Worm (Caenorhabditis elegans) whole organism, late embryonic: ENCODE measurements around the gene D2096.9.

Source experiments
- C08G9.2 ChIP-seq: sonication (generic microtip); optimal IDR thresholded peaks from 2 replicates; lab custom pipeline; 2016; ENCODE audit warnings: mild to moderate bottlenecking, missing genetic modification characterization, moderate library complexity, missing compliant biosample characterization
- C38D4.7 ChIP-seq: fragments of 200-800 bp; sonication (Bioruptor generic); optimal IDR thresholded peaks from 2 replicates; lab custom pipeline; 2018; ENCODE audit warnings: mild to moderate bottlenecking, missing genetic modification characterization, moderate library complexity, missing compliant biosample characterization
- F13H6.1 ChIP-seq: sonication (generic microtip); optimal IDR thresholded peaks from 2 replicates; lab custom pipeline; 2016; ENCODE audit warnings: missing genetic modification characterization, missing compliant biosample characterization
- K02D7.2 ChIP-seq: sonication (generic microtip); optimal IDR thresholded peaks from 2 replicates; lab custom pipeline; 2017; ENCODE audit warnings: mild to moderate bottlenecking, missing genetic modification characterization, missing compliant biosample characterization
- T23F11.4 ChIP-seq: fragments of 200-800 bp; sonication (Bioruptor generic); optimal IDR thresholded peaks from 2 replicates; lab custom pipeline; 2018; ENCODE audit warnings: mild to moderate bottlenecking, missing genetic modification characterization, missing compliant biosample characterization
- Y22D7AL.16 ChIP-seq: sonication (generic microtip); optimal IDR thresholded peaks from 2 replicates; lab custom pipeline; 2016; ENCODE audit warnings: missing genetic modification characterization, missing compliant biosample characterization
- ahr-1 ChIP-seq: sonication (generic microtip); optimal IDR thresholded peaks from 2 replicates; lab custom pipeline; 2016; ENCODE audit warnings: missing genetic modification characterization, missing compliant biosample characterization
- ama-1 ChIP-seq: fragments of 150-350 bp; optimal IDR thresholded peaks from 2 replicates; lab custom pipeline; 2014
- ceh-14 ChIP-seq: sonication (generic microtip); optimal IDR thresholded peaks from 2 replicates; lab custom pipeline; 2016; ENCODE audit warnings: missing genotype, missing genetic modification characterization, missing compliant biosample characterization
- ceh-22 ChIP-seq: sonication (generic microtip); optimal IDR thresholded peaks from 2 replicates; lab custom pipeline; 2017; ENCODE audit warnings: missing biosample characterization, missing genetic modification characterization
- ceh-24 ChIP-seq: sonication (generic microtip); optimal IDR thresholded peaks from 2 replicates; lab custom pipeline; 2016; ENCODE audit warnings: mild to moderate bottlenecking, missing genetic modification characterization, missing compliant biosample characterization
- ceh-34 ChIP-seq: sonication (generic microtip); optimal IDR thresholded peaks from 2 replicates; lab custom pipeline; 2016; ENCODE audit warnings: mild to moderate bottlenecking, missing genetic modification characterization, missing compliant biosample characterization
- ceh-45 ChIP-seq: fragments of 200-800 bp; sonication (Bioruptor generic); IDR thresholded peaks from 2 replicates; pipeline ENCODE4 v1.3.6; 2022; ENCODE audit warnings: missing genetic modification reagents, missing genetic modification characterization, missing compliant biosample characterization
- ceh-48 ChIP-seq: sonication (generic microtip); optimal IDR thresholded peaks from 2 replicates; lab custom pipeline; 2016; ENCODE audit warnings: missing genetic modification characterization, inconsistent platforms, missing compliant biosample characterization
- ceh-6 ChIP-seq: fragments of 200-800 bp; sonication (Bioruptor generic); optimal IDR thresholded peaks from 2 replicates; lab custom pipeline; 2018; ENCODE audit warnings: mild to moderate bottlenecking, missing genetic modification characterization, missing compliant biosample characterization
- ceh-9 ChIP-seq: sonication (generic microtip); optimal IDR thresholded peaks from 2 replicates; lab custom pipeline; 2016; ENCODE audit warnings: mild to moderate bottlenecking, missing genetic modification characterization, inconsistent platforms, missing compliant biosample characterization
- che-1 ChIP-seq: sonication (generic microtip); optimal IDR thresholded peaks from 2 replicates; lab custom pipeline; 2016; ENCODE audit warnings: mild to moderate bottlenecking, missing genetic modification characterization, missing compliant biosample characterization
- elt-2 ChIP-seq: sonication (generic microtip); optimal IDR thresholded peaks from 2 replicates; lab custom pipeline; 2016; ENCODE audit warnings: missing genetic modification reagents, missing genetic modification characterization, missing compliant biosample characterization
- elt-4 ChIP-seq: sonication (generic microtip); optimal IDR thresholded peaks from 2 replicates; lab custom pipeline; 2016; ENCODE audit warnings: missing genetic modification characterization, missing compliant biosample characterization
- ets-4 ChIP-seq: sonication (generic microtip); optimal IDR thresholded peaks from 2 replicates; lab custom pipeline; 2016; ENCODE audit warnings: missing genetic modification characterization, missing compliant biosample characterization
- eyg-1 ChIP-seq: sonication (generic microtip); optimal IDR thresholded peaks from 2 replicates; lab custom pipeline; 2016; ENCODE audit warnings: missing genotype, missing genetic modification characterization, missing compliant biosample characterization
- fax-1 ChIP-seq: sonication (generic microtip); optimal IDR thresholded peaks from 2 replicates; lab custom pipeline; 2016; ENCODE audit warnings: missing genotype, missing genetic modification characterization, missing compliant biosample characterization
- fkh-10 ChIP-seq: fragments of 150-350 bp; optimal IDR thresholded peaks from 2 replicates; lab custom pipeline; 2014; ENCODE audit warnings: missing biosample characterization, missing genetic modification reagents, missing genetic modification characterization
- fkh-6 ChIP-seq: sonication (generic microtip); optimal IDR thresholded peaks from 2 replicates; lab custom pipeline; 2016; ENCODE audit warnings: missing genetic modification characterization, missing compliant biosample characterization
- gmeb-2 ChIP-seq: sonication (generic microtip); optimal IDR thresholded peaks from 2 replicates; lab custom pipeline; 2016; ENCODE audit warnings: missing genetic modification characterization, inconsistent platforms, missing compliant biosample characterization
- hlh-13 ChIP-seq: fragments of 200-800 bp; sonication (Bioruptor generic); optimal IDR thresholded peaks from 2 replicates; lab custom pipeline; 2018; ENCODE audit warnings: mild to moderate bottlenecking, missing genetic modification characterization, missing compliant biosample characterization
- hlh-15 ChIP-seq: sonication (generic microtip); optimal IDR thresholded peaks from 2 replicates; lab custom pipeline; 2016; ENCODE audit warnings: missing genetic modification characterization, missing compliant biosample characterization
- hlh-6 ChIP-seq: sonication (generic microtip); optimal IDR thresholded peaks from 2 replicates; lab custom pipeline; 2016; ENCODE audit warnings: missing genotype, missing genetic modification characterization, missing compliant biosample characterization
- lin-11 ChIP-seq: fragments of 200-800 bp; sonication (Bioruptor generic); optimal IDR thresholded peaks from 2 replicates; lab custom pipeline; 2018; ENCODE audit warnings: mild to moderate bottlenecking, missing genetic modification characterization, missing compliant biosample characterization
- mec-3 ChIP-seq: sonication (generic microtip); optimal IDR thresholded peaks from 2 replicates; lab custom pipeline; 2016; ENCODE audit warnings: borderline replicate concordance, missing genetic modification characterization, missing compliant biosample characterization
- nfya-1 ChIP-seq: sonication (generic microtip); optimal IDR thresholded peaks from 2 replicates; lab custom pipeline; 2017; ENCODE audit warnings: missing genetic modification characterization, mild to moderate bottlenecking, missing compliant biosample characterization, antibody characterized with exemption, moderate library complexity
- nhr-11 ChIP-seq: fragments of 150-350 bp; optimal IDR thresholded peaks from 2 replicates; lab custom pipeline; 2014; ENCODE audit warnings: missing biosample characterization, missing genetic modification characterization
- nhr-232 ChIP-seq: sonication (generic microtip); optimal IDR thresholded peaks from 2 replicates; lab custom pipeline; 2016; ENCODE audit warnings: missing genetic modification characterization, missing compliant biosample characterization
- npax-4 ChIP-seq: sonication (generic microtip); optimal IDR thresholded peaks from 2 replicates; lab custom pipeline; 2016; ENCODE audit warnings: missing genetic modification characterization, missing compliant biosample characterization
- odd-2 ChIP-seq: sonication (generic microtip); optimal IDR thresholded peaks from 2 replicates; lab custom pipeline; 2017; ENCODE audit warnings: antibody characterized with exemption, mild to moderate bottlenecking, missing genetic modification characterization, missing compliant biosample characterization
- pag-3 ChIP-seq: sonication (generic microtip); optimal IDR thresholded peaks from 2 replicates; lab custom pipeline; 2016; ENCODE audit warnings: missing compliant biosample characterization, missing genetic modification characterization, borderline replicate concordance
- pat-9 ChIP-seq: fragments of 200-800 bp; sonication (Bioruptor generic); optimal IDR thresholded peaks from 2 replicates; lab custom pipeline; 2018; ENCODE audit warnings: mild to moderate bottlenecking, missing genetic modification characterization, moderate library complexity, missing compliant biosample characterization
- pax-1 ChIP-seq: fragments of 150-350 bp; optimal IDR thresholded peaks from 2 replicates; lab custom pipeline; 2014; ENCODE audit warnings: missing biosample characterization, missing genetic modification characterization
- pha-2 ChIP-seq: sonication (generic microtip); optimal IDR thresholded peaks from 2 replicates; lab custom pipeline; 2017; ENCODE audit warnings: mild to moderate bottlenecking, missing genetic modification characterization, missing compliant biosample characterization
- pqm-1 ChIP-seq: sonication (generic microtip); optimal IDR thresholded peaks from 2 replicates; lab custom pipeline; 2016; ENCODE audit warnings: missing genetic modification characterization, missing compliant biosample characterization
- ref-2 ChIP-seq: sonication (generic microtip); optimal IDR thresholded peaks from 2 replicates; lab custom pipeline; 2016; ENCODE audit warnings: missing genetic modification characterization, missing compliant biosample characterization
- rnt-1 ChIP-seq: sonication (generic microtip); optimal IDR thresholded peaks from 2 replicates; lab custom pipeline; 2016; ENCODE audit warnings: missing genetic modification characterization, missing compliant biosample characterization
- sox-2 ChIP-seq: fragments of 200-800 bp; sonication (Bioruptor generic); IDR thresholded peaks from 2 replicates; pipeline ENCODE4 v1.3.6; 2022; ENCODE audit warnings: missing genetic modification reagents, missing genetic modification characterization, missing compliant biosample characterization
- syd-9 ChIP-seq: sonication (generic microtip); optimal IDR thresholded peaks from 2 replicates; lab custom pipeline; 2016; ENCODE audit warnings: mild to moderate bottlenecking, missing genetic modification characterization, moderate library complexity, missing compliant biosample characterization
- tbx-7 ChIP-seq: sonication (generic microtip); optimal IDR thresholded peaks from 2 replicates; lab custom pipeline; 2016; ENCODE audit warnings: missing genotype, missing genetic modification characterization, missing compliant biosample characterization
- ttx-3 ChIP-seq: sonication (generic microtip); optimal IDR thresholded peaks from 2 replicates; lab custom pipeline; 2016; ENCODE audit warnings: missing genetic modification reagents, missing genetic modification characterization, missing compliant biosample characterization
- unc-3 ChIP-seq, 2 experiments: fragments of 200-800 bp in 1 of 2; sonication (Bioruptor generic) in 1 of 2; sonication (generic microtip) in 1 of 2; conservative IDR thresholded peaks in 1 of 2; optimal IDR thresholded peaks in 1 of 2; 2 replicates each; pipeline versions ENCODE4 v1.3.6 to Lab custom; 2016 to 2022; ENCODE audit warnings: missing compliant biosample characterization in 2 of 2, missing genetic modification characterization in 2 of 2, missing genetic modification reagents in 1 of 2
- unc-42 ChIP-seq: sonication (generic microtip); optimal IDR thresholded peaks from 2 replicates; lab custom pipeline; 2016; ENCODE audit warnings: missing genotype, missing genetic modification characterization, missing compliant biosample characterization
- unc-55 ChIP-seq: sonication (generic microtip); optimal IDR thresholded peaks from 2 replicates; lab custom pipeline; 2017; ENCODE audit warnings: missing biosample characterization, missing genetic modification reagents, missing genetic modification characterization
- unc-86 ChIP-seq: sonication (generic microtip); optimal IDR thresholded peaks from 2 replicates; lab custom pipeline; 2016; ENCODE audit warnings: missing genetic modification characterization, missing compliant biosample characterization
- zip-5 ChIP-seq: sonication (generic microtip); optimal IDR thresholded peaks from 2 replicates; lab custom pipeline; 2016; ENCODE audit warnings: missing genetic modification characterization, missing compliant biosample characterization

The D2096.9 gene

ce11 chrIV:8333988-8334863 lies 48.4 kb downstream of the D2096.9 start, which contains the start of gene his-32:
his-32 (plus strand) TSS chrIV:8334305.
- TF ChIP-seq C38D4.7 (GFP tag; lab: Kevin White, UChicago): no peak
- no peak for TF ChIP-seq eyg-1 (tag; lab: Kevin White, UChicago)
- TF ChIP-seq hlh-15: no peak
- TF ChIP-seq ama-1 (lab: Kevin White, UChicago): peak; percentile 89
- no peak for TF ChIP-seq che-1 (tag; lab: Kevin White, UChicago)
- TF ChIP-seq C08G9.2 (tag; lab: Kevin White, UChicago): peak; percentile 24
- no peak for TF ChIP-seq unc-42 (tag; lab: Kevin White, UChicago)
- TF ChIP-seq ahr-1 (tag; lab: Kevin White, UChicago): no peak
- TF ChIP-seq fkh-10 (GFP tag; lab: Kevin White, UChicago): no peak
- no peak for TF ChIP-seq zip-5 (tag; lab: Kevin White, UChicago)
- peak; percentile 85 for TF ChIP-seq ceh-34 (tag; lab: Kevin White, UChicago)
- TF ChIP-seq lin-11: no peak
- TF ChIP-seq ceh-9 (tag; lab: Kevin White, UChicago): no peak
- TF ChIP-seq ceh-45: no peak
- TF ChIP-seq ceh-48: no peak
- no peak for TF ChIP-seq ttx-3 (tag; lab: Kevin White, UChicago)
- peak; percentile 43 for TF ChIP-seq elt-2 (tag; lab: Kevin White, UChicago)
- TF ChIP-seq ceh-24 (tag; lab: Kevin White, UChicago): no peak
- no peak for TF ChIP-seq pqm-1 (tag; lab: Kevin White, UChicago)
- TF ChIP-seq fkh-6: peak; percentile 26
- no peak for TF ChIP-seq T23F11.4
- TF ChIP-seq fax-1 (tag; lab: Kevin White, UChicago): no peak
- no peak for TF ChIP-seq unc-3 (GFP tag; conservative IDR thresholded peaks at IDR 0.05; lab: Robert Waterston, UW)
- no peak for TF ChIP-seq unc-3 (tag; optimal IDR thresholded peaks at IDR 0.05; lab: Kevin White, UChicago)
- TF ChIP-seq syd-9: no peak
- no peak for TF ChIP-seq hlh-6 (tag; lab: Kevin White, UChicago)
- no peak for TF ChIP-seq pag-3 (tag; lab: Kevin White, UChicago)
- peak; percentile 83 for TF ChIP-seq sox-2 (GFP tag; lab: Robert Waterston, UW)
- TF ChIP-seq K02D7.2 (tag; lab: Kevin White, UChicago): no peak
- no peak for TF ChIP-seq hlh-13 (GFP tag; lab: Kevin White, UChicago)
- TF ChIP-seq pat-9 (tag; lab: Kevin White, UChicago): peak; percentile 41
- TF ChIP-seq ets-4 (tag; lab: Kevin White, UChicago): no peak
- no peak for TF ChIP-seq ceh-22
- TF ChIP-seq unc-86 (tag; lab: Kevin White, UChicago): no peak
- TF ChIP-seq ref-2 (tag; lab: Kevin White, UChicago): peak; percentile 90
- peak; percentile 75 for TF ChIP-seq nfya-1 (tag; lab: Kevin White, UChicago)
- TF ChIP-seq nhr-232 (tag; lab: Kevin White, UChicago): no peak
- TF ChIP-seq ceh-14: no peak
- TF ChIP-seq Y22D7AL.16 (tag; lab: Kevin White, UChicago): no peak
- peak; percentile 34 for TF ChIP-seq rnt-1 (tag; lab: Kevin White, UChicago)
- TF ChIP-seq npax-4: no peak
- TF ChIP-seq ceh-6 (GFP tag; lab: Kevin White, UChicago): no peak
- TF ChIP-seq F13H6.1 (tag; lab: Kevin White, UChicago): no peak
- TF ChIP-seq tbx-7 (tag; lab: Kevin White, UChicago): peak; percentile 79
- TF ChIP-seq pax-1 (tag; lab: Kevin White, UChicago): peak; percentile 85
- TF ChIP-seq mec-3 (tag; lab: Kevin White, UChicago): no peak
- TF ChIP-seq nhr-11 (tag; lab: Kevin White, UChicago): no peak
- TF ChIP-seq elt-4 (tag; lab: Kevin White, UChicago): no peak
- peak; percentile 19 for TF ChIP-seq unc-55 (GFP tag; lab: Kevin White, UChicago)
- no peak for TF ChIP-seq odd-2
- peak; percentile 3 for TF ChIP-seq gmeb-2 (tag; lab: Kevin White, UChicago)
- peak; percentile 35 for TF ChIP-seq pha-2 (tag; lab: Kevin White, UChicago)
